Fruit fly (Drosophila melanogaster) whole organism, prepupa: ENCODE measurements around the gene CG9743.
A peak's percentile ranks its signal among the peaks of the same experiment; 100 is the strongest.

Source experiments
- CG10631 ChIP-seq: fragments of 200-800 bp; sonication (Bioruptor generic); optimal IDR thresholded peaks from 2 replicates; lab custom pipeline; 2016; ENCODE audit warnings: missing biosample characterization, missing genetic modification characterization
- CG4318 ChIP-seq: fragments of 200-800 bp; sonication (Bioruptor generic); optimal IDR thresholded peaks from 3 replicates; lab custom pipeline; 2017; ENCODE audit warnings: missing biosample characterization, mild to moderate bottlenecking, missing genetic modification characterization
- CG7368 ChIP-seq: fragments of 200-800 bp; sonication (Bioruptor generic); optimal IDR thresholded peaks from 3 replicates; lab custom pipeline; 2016; ENCODE audit warnings: missing biosample characterization, missing genetic modification characterization
- Hr39 ChIP-seq: fragments of 200-800 bp; sonication (Bioruptor generic); optimal IDR thresholded peaks from 2 replicates; lab custom pipeline; 2016; ENCODE audit warnings: missing biosample characterization, missing genetic modification characterization
- Hr4 ChIP-seq: fragments of 200-800 bp; sonication (Bioruptor generic); optimal IDR thresholded peaks from 3 replicates; lab custom pipeline; 2016; ENCODE audit warnings: missing biosample characterization, missing genetic modification characterization
- Sox102F ChIP-seq: fragments of 200-800 bp; sonication (Bioruptor generic); optimal IDR thresholded peaks from 2 replicates; lab custom pipeline; 2016; ENCODE audit warnings: missing biosample characterization, mild to moderate bottlenecking, missing genetic modification characterization
- svp ChIP-seq: fragments of 200-800 bp; sonication (Bioruptor generic); peaks from one replicate; lab custom pipeline; 2016; ENCODE audit warnings: missing biosample characterization, missing genetic modification characterization

dm6 chr3R:30195606-30196049 is 7.2 kb downstream of the CG9743 start:
- peak; percentile 29 for TF ChIP-seq CG10631 (GFP tag; lab: Kevin White, UChicago)
- TF ChIP-seq Hr4 (GFP tag; lab: Kevin White, UChicago) = no peak
- TF ChIP-seq CG4318 (GFP tag; lab: Kevin White, UChicago) = no peak
- no peak for TF ChIP-seq Sox102F (GFP tag; lab: Kevin White, UChicago)
- peak; percentile 83 for TF ChIP-seq svp (GFP tag; lab: Kevin White, UChicago)
- no peak for TF ChIP-seq CG7368 (GFP tag; lab: Kevin White, UChicago)
- peak; percentile 26 for TF ChIP-seq Hr39 (GFP tag; lab: Kevin White, UChicago)
